Worm (Caenorhabditis elegans) whole organism, late embryonic: ENCODE data around the gene spo-11.

ENCODE experiments used
- ceh-18 ChIP-seq: sonication (generic microtip); optimal IDR thresholded peaks from 2 replicates; lab custom pipeline; 2016; ENCODE audit warnings: missing genetic modification characterization, missing compliant biosample characterization
- che-1 ChIP-seq: sonication (generic microtip); optimal IDR thresholded peaks from 2 replicates; lab custom pipeline; 2016; ENCODE audit warnings: mild to moderate bottlenecking, missing genetic modification characterization, missing compliant biosample characterization
- fkh-10 ChIP-seq: fragments of 150-350 bp; optimal IDR thresholded peaks from 2 replicates; lab custom pipeline; 2014; ENCODE audit warnings: missing biosample characterization, missing genetic modification reagents, missing genetic modification characterization
- nfya-1 ChIP-seq: sonication (generic microtip); optimal IDR thresholded peaks from 2 replicates; lab custom pipeline; 2017; ENCODE audit warnings: missing genetic modification characterization, mild to moderate bottlenecking, missing compliant biosample characterization, antibody characterized with exemption, moderate library complexity
- npax-4 ChIP-seq: sonication (generic microtip); optimal IDR thresholded peaks from 2 replicates; lab custom pipeline; 2016; ENCODE audit warnings: missing genetic modification characterization, missing compliant biosample characterization
- pax-1 ChIP-seq: fragments of 150-350 bp; optimal IDR thresholded peaks from 2 replicates; lab custom pipeline; 2014; ENCODE audit warnings: missing biosample characterization, missing genetic modification characterization
- pha-4 ChIP-seq: fragments of 150-350 bp; optimal IDR thresholded peaks from 2 replicates; lab custom pipeline; 2018; ENCODE audit warnings: missing biosample characterization, missing genetic modification reagents, missing genetic modification characterization
- syd-9 ChIP-seq: sonication (generic microtip); optimal IDR thresholded peaks from 2 replicates; lab custom pipeline; 2016; ENCODE audit warnings: mild to moderate bottlenecking, missing genetic modification characterization, moderate library complexity, missing compliant biosample characterization
- tbx-2 ChIP-seq: sonication (generic microtip); optimal IDR thresholded peaks from 2 replicates; lab custom pipeline; 2016; ENCODE audit warnings: missing genetic modification characterization, missing compliant biosample characterization
- tbx-7 ChIP-seq: sonication (generic microtip); optimal IDR thresholded peaks from 2 replicates; lab custom pipeline; 2016; ENCODE audit warnings: missing genotype, missing genetic modification characterization, missing compliant biosample characterization
- unc-3 ChIP-seq, 2 experiments: fragments of 200-800 bp in 1 of 2; sonication (Bioruptor generic) in 1 of 2; sonication (generic microtip) in 1 of 2; conservative IDR thresholded peaks in 1 of 2; optimal IDR thresholded peaks in 1 of 2; 2 replicates each; pipeline versions ENCODE4 v1.3.6 to Lab custom; 2016 to 2022; ENCODE audit warnings: missing compliant biosample characterization in 2 of 2, missing genetic modification characterization in 2 of 2, missing genetic modification reagents in 1 of 2
- unc-86 ChIP-seq: sonication (generic microtip); optimal IDR thresholded peaks from 2 replicates; lab custom pipeline; 2016; ENCODE audit warnings: missing genetic modification characterization, missing compliant biosample characterization
- zip-5 ChIP-seq: sonication (generic microtip); optimal IDR thresholded peaks from 2 replicates; lab custom pipeline; 2016; ENCODE audit warnings: missing genetic modification characterization, missing compliant biosample characterization

- no peak for TF ChIP-seq ceh-18 (tag; lab: Kevin White, UChicago)
- TF ChIP-seq fkh-10 (GFP tag; lab: Kevin White, UChicago) = no peak
- TF ChIP-seq zip-5 (tag; lab: Kevin White, UChicago) = no peak
- TF ChIP-seq che-1 = no peak
- TF ChIP-seq tbx-7 (tag; lab: Kevin White, UChicago) = no peak
- TF ChIP-seq pha-4 (tag; lab: Kevin White, UChicago) = no peak
- TF ChIP-seq unc-3 (GFP tag; conservative IDR thresholded peaks at IDR 0.05; lab: Robert Waterston, UW) = no peak
- TF ChIP-seq unc-3 (tag; optimal IDR thresholded peaks at IDR 0.05; lab: Kevin White, UChicago) = no peak
- TF ChIP-seq unc-86 (tag; lab: Kevin White, UChicago) = no peak
- TF ChIP-seq pax-1 (tag; lab: Kevin White, UChicago) = no peak
- TF ChIP-seq nfya-1 = no peak
- no peak for TF ChIP-seq syd-9 (tag; lab: Kevin White, UChicago)
- TF ChIP-seq npax-4 (tag; lab: Kevin White, UChicago) = no peak
- no peak for TF ChIP-seq tbx-2 (tag; lab: Kevin White, UChicago)
Observed at ce11 chrIV:11094052-11094451, 30.6 kb downstream of the spo-11 start.
